Worm (Caenorhabditis elegans): ENCODE data around the gene tag-325.

ce11 chrIII:4767869-4768645 is 28.6 kb upstream of the tag-325 start:
- TF ChIP-seq mdl-1 (tag; optimal IDR thresholded peaks at IDR 0.05) (no peak), Y105C5A.15 (GFP tag; IDR thresholded peaks at IDR 0.05) (no peak), snpc-4 (tag; optimal IDR thresholded peaks at IDR 0.05) (no peak), pha-4 (GFP tag; IDR thresholded peaks at IDR 0.05) (no peak), pha-4 (tag; optimal IDR thresholded peaks at IDR 0.05) (no peak), dmd-9 (GFP tag; IDR thresholded peaks at IDR 0.05) (no peak)

Measured in whole organism, L4 larva.